Worm (Caenorhabditis elegans) whole organism, young adult: ENCODE data around the gene T15H9.5.

ENCODE experiments used
- F23B12.7 ChIP-seq: sonication (generic microtip); optimal IDR thresholded peaks from 2 replicates; lab custom pipeline; 2017; ENCODE audit warnings: missing genetic modification characterization, mild to moderate bottlenecking, missing compliant biosample characterization, antibody characterized with exemption, moderate library complexity; ENCODE audit not compliant: insufficient read depth
- F37B4.10 ChIP-seq: fragments of 200-800 bp; sonication (Bioruptor generic); IDR thresholded peaks from 2 replicates; pipeline ENCODE4 v1.3.6; 2022; ENCODE audit warnings: missing genetic modification characterization, missing compliant biosample characterization
- F57C9.4 ChIP-seq: sonication (generic microtip); optimal IDR thresholded peaks from 2 replicates; lab custom pipeline; 2017; ENCODE audit warnings: mild to moderate bottlenecking, missing genetic modification characterization, missing compliant biosample characterization
- T07F8.4 ChIP-seq: sonication (generic microtip); optimal IDR thresholded peaks from 2 replicates; lab custom pipeline; 2016; ENCODE audit warnings: mild to moderate bottlenecking, missing genetic modification characterization, moderate library complexity, missing compliant biosample characterization
- Y95B8A.8 ChIP-seq: fragments of 200-800 bp; sonication (Bioruptor generic); IDR thresholded peaks from 2 replicates; pipeline ENCODE4 v1.3.6; 2022; ENCODE audit warnings: missing genetic modification reagents, missing genetic modification characterization, missing compliant biosample characterization
- ama-1 ChIP-seq, 3 experiments: fragments of 150-350 bp in 1 of 3; sonication (generic microtip) in 2 of 3; optimal IDR thresholded peaks; 2 replicates each; lab custom pipeline; 2014 to 2018; ENCODE audit warnings: missing biosample characterization in 2 of 3, missing genetic modification characterization in 2 of 3, missing genetic modification reagents in 2 of 3
- aptf-3 ChIP-seq: fragments of 200-800 bp; sonication (Bioruptor generic); IDR thresholded peaks from 2 replicates; pipeline ENCODE4 v1.3.6; 2022; ENCODE audit warnings: missing genetic modification characterization, missing compliant biosample characterization
- attf-6 ChIP-seq: fragments of 200-800 bp; sonication (Bioruptor generic); IDR thresholded peaks from 2 replicates; pipeline ENCODE4 v1.3.6; 2022; ENCODE audit warnings: missing genetic modification reagents, missing genetic modification characterization, missing compliant biosample characterization
- bed-2 ChIP-seq: fragments of 200-800 bp; sonication (Bioruptor generic); IDR thresholded peaks from 2 replicates; pipeline ENCODE4 v1.3.6; 2022; ENCODE audit warnings: missing genetic modification reagents, missing genetic modification characterization, missing compliant biosample characterization
- cebp-2 ChIP-seq: fragments of 200-800 bp; sonication (Bioruptor generic); IDR thresholded peaks from 2 replicates; pipeline ENCODE4 v1.3.6; 2022; ENCODE audit warnings: missing genetic modification characterization, missing compliant biosample characterization
- ceh-100 ChIP-seq: fragments of 200-800 bp; sonication (Bioruptor generic); IDR thresholded peaks from 2 replicates; pipeline ENCODE4 v1.3.6; 2022; ENCODE audit warnings: missing genetic modification reagents, missing genetic modification characterization, missing compliant biosample characterization
- ceh-58 ChIP-seq: fragments of 200-800 bp; sonication (Bioruptor generic); IDR thresholded peaks from 2 replicates; pipeline ENCODE4 v1.3.6; 2022; ENCODE audit warnings: missing genetic modification characterization, missing compliant biosample characterization
- dox-1 ChIP-seq: fragments of 200-800 bp; sonication (Bioruptor generic); IDR thresholded peaks from 2 replicates; pipeline ENCODE4 v1.3.6; 2022; ENCODE audit warnings: missing genetic modification reagents, missing genetic modification characterization, missing compliant biosample characterization
- egl-44 ChIP-seq: fragments of 200-800 bp; sonication (Bioruptor generic); IDR thresholded peaks from 2 replicates; pipeline ENCODE4 v1.3.6; 2022; ENCODE audit warnings: missing genetic modification reagents, missing genetic modification characterization, missing compliant biosample characterization
- ekl-4 ChIP-seq: fragments of 200-800 bp; sonication (Bioruptor generic); IDR thresholded peaks from 2 replicates; pipeline ENCODE4 v1.3.6; 2022; ENCODE audit warnings: missing genetic modification reagents, missing genetic modification characterization, missing compliant biosample characterization
- fkh-3 ChIP-seq: sonication (generic microtip); optimal IDR thresholded peaks from 2 replicates; lab custom pipeline; 2016; ENCODE audit warnings: mild to moderate bottlenecking, missing genetic modification characterization, missing compliant biosample characterization
- hmg-1.2 ChIP-seq: fragments of 200-800 bp; sonication (Bioruptor generic); IDR thresholded peaks from 2 replicates; pipeline ENCODE4 v1.3.6; 2022; ENCODE audit warnings: missing genetic modification reagents, missing genetic modification characterization, missing compliant biosample characterization
- lag-1 ChIP-seq: fragments of 200-800 bp; sonication (Bioruptor generic); IDR thresholded peaks from 2 replicates; pipeline ENCODE4 v1.3.6; 2022; ENCODE audit warnings: missing genetic modification reagents, missing genetic modification characterization, missing compliant biosample characterization
- lin-26 ChIP-seq: fragments of 200-800 bp; sonication (Bioruptor generic); IDR thresholded peaks from 2 replicates; pipeline ENCODE4 v1.3.6; 2022; ENCODE audit warnings: missing genetic modification reagents, missing genetic modification characterization, missing compliant biosample characterization
- lin-35 ChIP-seq, 3 experiments: fragments of 150-350 bp in 2 of 3; sonication (generic microtip) in 1 of 3; optimal IDR thresholded peaks; 2 replicates each; lab custom pipeline; 2014 to 2018; ENCODE audit warnings: missing biosample characterization in 3 of 3, missing genetic modification characterization in 3 of 3, missing genetic modification reagents in 3 of 3
- lin-40 ChIP-seq: sonication (generic microtip); optimal IDR thresholded peaks from 2 replicates; lab custom pipeline; 2016; ENCODE audit warnings: missing genetic modification characterization, mild to moderate bottlenecking, missing compliant biosample characterization, missing genotype, missing genetic modification reagents
- lin-54 ChIP-seq: fragments of 200-800 bp; sonication (Bioruptor generic); optimal IDR thresholded peaks from 2 replicates; lab custom pipeline; 2018; ENCODE audit warnings: mild to moderate bottlenecking, missing genetic modification characterization, missing compliant biosample characterization
- lir-1 ChIP-seq: fragments of 200-800 bp; sonication (Bioruptor generic); conservative IDR thresholded peaks from 2 replicates; pipeline ENCODE4 v1.3.6; 2022; ENCODE audit warnings: missing genetic modification reagents, missing genetic modification characterization, missing compliant biosample characterization
- mcd-1 ChIP-seq: fragments of 200-800 bp; sonication (Bioruptor generic); IDR thresholded peaks from 2 replicates; pipeline ENCODE4 v1.3.6; 2022; ENCODE audit warnings: missing genetic modification reagents, missing genetic modification characterization, missing compliant biosample characterization
- mes-4 ChIP-seq: sonication (generic microtip); optimal IDR thresholded peaks from 2 replicates; lab custom pipeline; 2016; ENCODE audit warnings: missing genotype, missing genetic modification characterization, missing compliant biosample characterization
- nfya-2 ChIP-seq: fragments of 200-800 bp; sonication (Bioruptor generic); IDR thresholded peaks from 2 replicates; pipeline ENCODE4 v1.3.6; 2022; ENCODE audit warnings: missing genetic modification reagents, missing genetic modification characterization, missing compliant biosample characterization
- nhr-179 ChIP-seq: sonication (generic microtip); optimal IDR thresholded peaks from 2 replicates; lab custom pipeline; 2016; ENCODE audit warnings: mild to moderate bottlenecking, missing genetic modification characterization, missing compliant biosample characterization
- pha-4 ChIP-seq: fragments of 150-350 bp; sonication (generic microtip); optimal IDR thresholded peaks from 2 replicates; lab custom pipeline; 2014; ENCODE audit warnings: missing biosample characterization, missing genetic modification reagents, missing genetic modification characterization
- rcor-1 ChIP-seq: fragments of 200-800 bp; sonication (Bioruptor generic); IDR thresholded peaks from 2 replicates; pipeline ENCODE4 v1.3.6; 2022; ENCODE audit warnings: missing genetic modification reagents, missing genetic modification characterization, missing compliant biosample characterization
- rec-8 ChIP-seq, 2 experiments: sonication (generic microtip); optimal IDR thresholded peaks; 2 replicates each; lab custom pipeline; 2016; ENCODE audit warnings: mild to moderate bottlenecking in 2 of 2, missing genetic modification characterization in 2 of 2, missing genetic modification reagents in 2 of 2, missing genotype in 2 of 2, missing biosample characterization in 1 of 2, missing compliant biosample characterization in 1 of 2, moderate library complexity in 1 of 2
- rpc-1 ChIP-seq, 2 experiments: fragments of 150-350 bp in 1 of 2; sonication (generic microtip) in 1 of 2; optimal IDR thresholded peaks; 2 replicates each; lab custom pipeline; 2014 to 2018; ENCODE audit warnings: missing biosample characterization in 1 of 2, missing genetic modification characterization in 1 of 2, missing genetic modification reagents in 1 of 2, missing genotype in 1 of 2
- snpc-4 ChIP-seq, 5 experiments: fragments of 150-350 bp in 1 of 5; sonication (generic microtip) in 4 of 5; optimal IDR thresholded peaks; 2 replicates each; lab custom pipeline; 2014 to 2018; ENCODE audit warnings: missing genetic modification characterization in 5 of 5, missing biosample characterization in 3 of 5, antibody characterized with exemption in 2 of 5, mild to moderate bottlenecking in 2 of 5, missing compliant biosample characterization in 2 of 5, missing genotype in 2 of 5, moderate library complexity in 2 of 5, missing genetic modification reagents in 1 of 5
- sptf-2 ChIP-seq: fragments of 200-800 bp; sonication (Bioruptor generic); optimal IDR thresholded peaks from 2 replicates; lab custom pipeline; 2018; ENCODE audit warnings: mild to moderate bottlenecking, missing genetic modification characterization, missing compliant biosample characterization
- tbp1 ChIP-seq: fragments of 200-800 bp; sonication (Bioruptor generic); optimal IDR thresholded peaks from 2 replicates; lab custom pipeline; 2018; ENCODE audit warnings: mild to moderate bottlenecking, missing genetic modification characterization, missing compliant biosample characterization
- unc-130 ChIP-seq: sonication (generic microtip); optimal IDR thresholded peaks from 2 replicates; lab custom pipeline; 2016; ENCODE audit warnings: missing genetic modification reagents, missing genetic modification characterization, missing compliant biosample characterization
- zfh-2 ChIP-seq: fragments of 200-800 bp; sonication (Bioruptor generic); conservative IDR thresholded peaks from 2 replicates; pipeline ENCODE4 v1.3.6; 2022; ENCODE audit warnings: missing genetic modification reagents, missing genetic modification characterization, missing compliant biosample characterization
- ztf-28 ChIP-seq: fragments of 200-800 bp; sonication (Bioruptor generic); IDR thresholded peaks from 2 replicates; pipeline ENCODE4 v1.3.6; 2022; ENCODE audit warnings: missing genetic modification reagents, missing genetic modification characterization, missing compliant biosample characterization
- ztf-6 ChIP-seq: fragments of 200-800 bp; sonication (Bioruptor generic); IDR thresholded peaks from 2 replicates; pipeline ENCODE4 v1.3.6; 2022; ENCODE audit warnings: missing genetic modification reagents, missing genetic modification characterization, missing compliant biosample characterization

T15H9.5 gene

DNA sequence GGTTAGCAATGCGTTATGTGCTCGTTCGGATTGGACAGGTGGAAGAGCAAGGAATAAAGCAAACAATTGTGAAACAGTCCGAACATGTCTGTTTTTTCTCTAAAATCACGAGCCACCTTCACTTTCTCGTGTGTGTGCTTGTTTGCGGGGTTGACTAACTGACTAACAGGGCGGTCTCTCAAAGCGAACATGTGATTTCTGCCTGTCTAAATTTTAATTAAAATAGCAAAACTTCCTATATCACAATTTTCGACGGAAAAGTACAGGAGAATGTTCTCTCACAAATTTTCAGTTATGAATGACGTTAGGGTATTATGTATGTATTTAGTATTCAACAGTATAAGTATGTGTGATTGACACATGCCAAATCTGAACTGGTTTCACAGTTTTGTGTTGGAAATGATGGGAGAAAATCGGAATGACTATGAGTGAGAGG lies 10.7 kb upstream of the T15H9.5 start (continued):
- TF ChIP-seq lag-1 (GFP tag; lab: Robert Waterston, UW) (no peak), attf-6 (no peak), egl-44 (no peak), nhr-179 (tag; lab: Kevin White, UChicago) (no peak), unc-130 (GFP tag; lab: Kevin White, UChicago) (no peak), Y95B8A.8 (no peak), lin-26 (GFP tag; lab: Robert Waterston, UW) (no peak), sptf-2 (GFP tag; lab: Kevin White, UChicago) (no peak)

DNA sequence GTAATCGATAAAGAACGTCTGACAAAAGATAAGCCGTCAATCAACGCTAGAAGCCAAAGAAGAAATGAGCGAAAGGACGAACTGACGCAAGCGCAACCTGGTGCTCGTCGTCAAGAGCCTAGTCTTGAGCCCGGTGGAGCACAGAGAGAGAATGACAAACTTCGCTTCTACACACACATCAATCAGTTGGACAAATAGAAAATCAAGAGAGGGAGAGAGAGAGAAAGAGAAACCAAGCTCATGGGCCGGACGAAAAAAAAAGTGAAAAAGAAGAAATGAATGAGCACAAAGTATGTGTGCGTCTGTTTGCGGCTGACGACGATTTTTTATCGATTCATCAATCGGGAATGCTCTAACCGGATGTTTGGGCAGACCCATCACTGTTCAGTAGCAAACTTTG lies 9.9 kb upstream of the T15H9.5 start:
- TF ChIP-seq lir-1, result no peak
- no peak for TF ChIP-seq nhr-179 (tag; lab: Kevin White, UChicago)
- TF ChIP-seq mes-4 (tag; lab: Kevin White, UChicago), result no peak
- no peak for TF ChIP-seq ztf-28
- no peak for TF ChIP-seq rec-8 (tag; optimal IDR thresholded peaks at IDR 0.05; lab: Kevin White, UChicago)
- TF ChIP-seq T07F8.4 (tag; lab: Kevin White, UChicago), result no peak
- TF ChIP-seq rpc-1 (optimal IDR thresholded peaks at IDR 0.05; lab: Kevin White, UChicago), result no peak
- TF ChIP-seq rpc-1 (tag; optimal IDR thresholded peaks at IDR 0.05; lab: Kevin White, UChicago), result no peak
- TF ChIP-seq tbp1 (GFP tag; lab: Kevin White, UChicago), result no peak
- TF ChIP-seq pha-4 (tag; lab: Kevin White, UChicago), result peak; percentile 43
- TF ChIP-seq F23B12.7 (tag; lab: Kevin White, UChicago), result no peak
- no peak for TF ChIP-seq F37B4.10 (GFP tag; lab: Robert Waterston, UW)
- TF ChIP-seq lin-35 (GFP tag; optimal IDR thresholded peaks at IDR 0.05; lab: Kevin White, UChicago), result no peak
- peak; percentile 33 for TF ChIP-seq ama-1 (optimal IDR thresholded peaks at IDR 0.05; lab: Kevin White, UChicago)
- TF ChIP-seq ama-1 (GFP tag; optimal IDR thresholded peaks at IDR 0.05; lab: Kevin White, UChicago), result no peak
- TF ChIP-seq mcd-1 (GFP tag; lab: Robert Waterston, UW), result 0 out of 2 replicates have a peak, but pooled peaks have one; percentile 35
- TF ChIP-seq lin-54 (GFP tag; lab: Kevin White, UChicago), result no peak
- TF ChIP-seq hmg-1.2 (GFP tag; lab: Robert Waterston, UW), result peak; percentile 14; the same call in 1 of the 2 replicates
- TF ChIP-seq rcor-1 (GFP tag; lab: Robert Waterston, UW), result no peak
- no peak for TF ChIP-seq F57C9.4 (tag; lab: Kevin White, UChicago)
- TF ChIP-seq ekl-4 (GFP tag; lab: Robert Waterston, UW), result peak; percentile 27; the same call in 1 of the 2 replicates
- TF ChIP-seq fkh-3 (tag; lab: Kevin White, UChicago), result no peak
- no peak for TF ChIP-seq ceh-100 (GFP tag; lab: Robert Waterston, UW)
- no peak for TF ChIP-seq snpc-4 (GFP tag; optimal IDR thresholded peaks at IDR 0.05; lab: Kevin White, UChicago)
- no peak for TF ChIP-seq snpc-4 (tag; optimal IDR thresholded peaks at IDR 0.05; lab: Kevin White, UChicago)
- no peak for TF ChIP-seq egl-44
- TF ChIP-seq dox-1 (GFP tag; lab: Robert Waterston, UW), result 0 out of 2 replicates have a peak, but pooled peaks have one; percentile 14
- no peak for TF ChIP-seq aptf-3 (GFP tag; lab: Robert Waterston, UW)
- peak; percentile 41 for TF ChIP-seq zfh-2 (GFP tag; lab: Robert Waterston, UW)
- TF ChIP-seq ceh-58 (GFP tag; lab: Robert Waterston, UW), result no peak
- no peak for TF ChIP-seq nfya-2 (GFP tag; lab: Robert Waterston, UW)
- no peak for TF ChIP-seq bed-2 (GFP tag; lab: Robert Waterston, UW)
- no peak for TF ChIP-seq ztf-6 (GFP tag; lab: Robert Waterston, UW)
- TF ChIP-seq cebp-2 (GFP tag; lab: Robert Waterston, UW), result no peak
- TF ChIP-seq lin-40, result no peak
